Worm (Caenorhabditis elegans): ENCODE data around the gene apy-1.

DNA sequence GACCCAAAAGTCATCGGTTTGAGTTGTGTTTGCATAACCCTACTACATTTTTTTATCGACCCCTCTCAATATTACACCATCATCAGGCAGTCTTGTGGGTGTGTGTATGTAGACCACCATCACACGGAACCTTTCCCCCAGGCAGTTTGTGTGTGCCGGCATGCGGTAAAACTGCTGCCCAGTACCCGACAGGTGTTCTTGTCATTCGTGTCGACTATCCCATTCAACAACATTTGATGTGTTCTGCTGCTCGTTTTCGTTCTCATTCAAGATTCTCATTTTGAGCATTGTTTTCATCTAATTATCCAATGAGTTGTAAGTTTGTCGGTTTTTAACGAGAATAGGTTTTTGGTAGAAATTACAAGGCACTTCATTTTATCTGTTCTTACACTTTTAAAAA lies 46.9 kb downstream of the apy-1 start:
- TF ChIP-seq lin-13 (tag; optimal IDR thresholded peaks at IDR 0.05): no peak
- no peak for TF ChIP-seq nhr-12 (tag; optimal IDR thresholded peaks at IDR 0.05)
- TF ChIP-seq pha-4 (tag; optimal IDR thresholded peaks at IDR 0.05): no peak
- no peak for TF ChIP-seq ztf-11 (tag; optimal IDR thresholded peaks at IDR 0.05)
